Worm (Caenorhabditis elegans) whole organism, L4 larva: ENCODE results near the gene R04F11.2.

Experiments
- D1046.2 ChIP-seq: fragments of 200-800 bp; sonication (Bioruptor generic); IDR thresholded peaks from 2 replicates; pipeline ENCODE4 v1.3.6; 2022; ENCODE audit warnings: missing genetic modification characterization, missing compliant biosample characterization
- F26F4.8 ChIP-seq: fragments of 200-800 bp; sonication (Bioruptor generic); conservative IDR thresholded peaks from 2 replicates; pipeline ENCODE4 v1.3.6; 2022; ENCODE audit warnings: missing genetic modification characterization, missing compliant biosample characterization
- F44E2.7 ChIP-seq: fragments of 200-800 bp; sonication (Bioruptor generic); IDR thresholded peaks from 2 replicates; pipeline ENCODE4 v2.1.2; 2022; ENCODE audit warnings: missing genetic modification characterization, missing compliant biosample characterization
- T20F7.1 ChIP-seq: fragments of 200-800 bp; sonication (Bioruptor generic); optimal IDR thresholded peaks from 2 replicates; lab custom pipeline; 2018; ENCODE audit warnings: mild to moderate bottlenecking, missing genetic modification characterization, missing compliant biosample characterization
- ZK337.2 ChIP-seq: fragments of 200-800 bp; sonication (Bioruptor generic); IDR thresholded peaks from 2 replicates; pipeline ENCODE4 v1.3.6; 2022; ENCODE audit warnings: missing genetic modification reagents, missing genetic modification characterization, missing compliant biosample characterization
- aha-1 ChIP-seq: fragments of 150-350 bp; peaks from one replicate; lab custom pipeline; 2014; ENCODE audit warnings: missing biosample characterization, missing genetic modification characterization
- aly-2 ChIP-seq: sonication (generic microtip); optimal IDR thresholded peaks from 2 replicates; lab custom pipeline; 2018; ENCODE audit warnings: missing biosample characterization, missing genetic modification characterization
- ceh-20 ChIP-seq: fragments of 200-800 bp; sonication (Bioruptor generic); IDR thresholded peaks from 2 replicates; pipeline ENCODE4 v1.3.6; 2022; ENCODE audit warnings: missing genetic modification reagents, missing genetic modification characterization, missing compliant biosample characterization
- ceh-44 ChIP-seq: fragments of 200-800 bp; sonication (Bioruptor generic); IDR thresholded peaks from 2 replicates; pipeline ENCODE4 v1.3.6; 2022; ENCODE audit warnings: missing genetic modification reagents, missing genetic modification characterization, missing compliant biosample characterization
- ceh-62 ChIP-seq: sonication (generic microtip); optimal IDR thresholded peaks from 2 replicates; lab custom pipeline; 2017; ENCODE audit warnings: missing biosample characterization, missing genetic modification characterization
- ctbp-1 ChIP-seq: fragments of 200-800 bp; sonication (Bioruptor generic); IDR thresholded peaks from 2 replicates; pipeline ENCODE4 v1.3.6; 2022; ENCODE audit warnings: missing genetic modification reagents, missing genetic modification characterization, missing compliant biosample characterization
- daf-12 ChIP-seq: fragments of 150-350 bp; optimal IDR thresholded peaks from 2 replicates; lab custom pipeline; 2014; ENCODE audit warnings: missing biosample characterization, missing genetic modification reagents, missing genetic modification characterization
- daf-16 ChIP-seq, 3 experiments: sonication (generic microtip); optimal IDR thresholded peaks; 2 replicates each; lab custom pipeline; 2016 to 2017; ENCODE audit warnings: missing genetic modification characterization in 3 of 3, missing genetic modification reagents in 3 of 3, mild to moderate bottlenecking in 2 of 3, missing compliant biosample characterization in 2 of 3, missing biosample characterization in 1 of 3, moderate library complexity in 1 of 3
- daf-8 ChIP-seq: fragments of 200-800 bp; sonication (Bioruptor generic); IDR thresholded peaks from 2 replicates; pipeline ENCODE4 v1.3.6; 2022; ENCODE audit warnings: missing genetic modification characterization, missing compliant biosample characterization
- dmd-6 ChIP-seq: fragments of 200-800 bp; sonication (Bioruptor generic); IDR thresholded peaks from 2 replicates; pipeline ENCODE4 v1.3.6; 2022; ENCODE audit warnings: missing genetic modification reagents, missing genetic modification characterization, missing compliant biosample characterization
- dmd-8 ChIP-seq: fragments of 200-800 bp; sonication (Bioruptor generic); IDR thresholded peaks from 2 replicates; pipeline ENCODE4 v1.3.6; 2022; ENCODE audit warnings: missing genetic modification characterization, missing compliant biosample characterization
- egl-27 ChIP-seq: sonication (generic microtip); optimal IDR thresholded peaks from 3 replicates; lab custom pipeline; 2017; ENCODE audit warnings: missing biosample characterization, missing genetic modification reagents, missing genetic modification characterization
- egl-43 ChIP-seq: fragments of 200-800 bp; sonication (Bioruptor generic); IDR thresholded peaks from 2 replicates; pipeline ENCODE4 v1.3.6; 2022; ENCODE audit warnings: missing genetic modification reagents, missing genetic modification characterization, missing compliant biosample characterization
- fkh-10 ChIP-seq: fragments of 150-350 bp; optimal IDR thresholded peaks from 2 replicates; lab custom pipeline; 2014; ENCODE audit warnings: missing biosample characterization, missing genetic modification reagents, missing genetic modification characterization
- fos-1 ChIP-seq: fragments of 150-350 bp; optimal IDR thresholded peaks from 2 replicates; lab custom pipeline; 2014; ENCODE audit warnings: missing biosample characterization, missing genetic modification characterization
- hif-1 ChIP-seq, 2 experiments: sonication (generic microtip); optimal IDR thresholded peaks; 2 replicates each; lab custom pipeline; 2016 to 2017; ENCODE audit warnings: missing compliant biosample characterization in 2 of 2, missing genetic modification characterization in 2 of 2, missing genetic modification reagents in 2 of 2, missing genotype in 2 of 2, mild to moderate bottlenecking in 1 of 2
- hlh-30 ChIP-seq: sonication (generic microtip); optimal IDR thresholded peaks from 2 replicates; lab custom pipeline; 2017; ENCODE audit warnings: antibody characterized with exemption, mild to moderate bottlenecking, missing genetic modification characterization, missing compliant biosample characterization; ENCODE audit not compliant: insufficient read depth
- lin-1 ChIP-seq: fragments of 200-800 bp; sonication (Bioruptor generic); IDR thresholded peaks from 2 replicates; pipeline ENCODE4 v1.3.6; 2022; ENCODE audit warnings: missing genetic modification reagents, missing genetic modification characterization, missing compliant biosample characterization
- lin-29 ChIP-seq: fragments of 200-800 bp; sonication (Bioruptor generic); IDR thresholded peaks from 2 replicates; pipeline ENCODE4 v1.3.6; 2022; ENCODE audit warnings: missing genetic modification reagents, missing genetic modification characterization, missing compliant biosample characterization
- lin-38 ChIP-seq: fragments of 200-800 bp; sonication (Bioruptor generic); IDR thresholded peaks from 2 replicates; pipeline ENCODE4 v1.3.6; 2022; ENCODE audit warnings: missing genetic modification reagents, missing genetic modification characterization, missing compliant biosample characterization
- lir-3 ChIP-seq: sonication (generic microtip); optimal IDR thresholded peaks from 2 replicates; lab custom pipeline; 2016; ENCODE audit warnings: mild to moderate bottlenecking, missing genetic modification characterization, missing compliant biosample characterization
- madf-5 ChIP-seq, 2 experiments: fragments of 200-800 bp; sonication (Bioruptor generic); IDR thresholded peaks; 2 replicates each; pipeline ENCODE4 v1.3.6; 2022; ENCODE audit warnings: missing compliant biosample characterization in 2 of 2, missing genetic modification characterization in 2 of 2
- mdl-1 ChIP-seq, 2 experiments: fragments of 150-350 bp in 1 of 2; sonication (generic microtip) in 1 of 2; optimal IDR thresholded peaks; 2 replicates each; lab custom pipeline; 2014 to 2017; ENCODE audit warnings: missing biosample characterization in 2 of 2, missing genetic modification characterization in 2 of 2
- mdt-29 ChIP-seq: fragments of 200-800 bp; sonication (Bioruptor generic); IDR thresholded peaks from 2 replicates; pipeline ENCODE4 v1.3.6; 2022; ENCODE audit warnings: missing genetic modification reagents, missing genetic modification characterization, missing compliant biosample characterization
- mep-1 ChIP-seq: fragments of 150-350 bp; sonication (generic microtip); optimal IDR thresholded peaks from 3 replicates; lab custom pipeline; 2014; ENCODE audit warnings: missing biosample characterization, missing genetic modification characterization
- mes-2 ChIP-seq: sonication (generic microtip); optimal IDR thresholded peaks from 2 replicates; lab custom pipeline; 2016; ENCODE audit warnings: missing genotype, mild to moderate bottlenecking, missing genetic modification characterization, missing compliant biosample characterization; ENCODE audit not compliant: poor library complexity, severe bottlenecking
- mxl-2 ChIP-seq: fragments of 200-800 bp; sonication (Bioruptor generic); conservative IDR thresholded peaks from 2 replicates; pipeline ENCODE4 v1.3.6; 2022; ENCODE audit warnings: missing genetic modification reagents, missing genetic modification characterization, missing compliant biosample characterization
- nhr-102 ChIP-seq: sonication (generic microtip); optimal IDR thresholded peaks from 2 replicates; lab custom pipeline; 2016; ENCODE audit warnings: mild to moderate bottlenecking, missing genetic modification characterization, moderate library complexity, missing compliant biosample characterization
- nhr-11 ChIP-seq: fragments of 150-350 bp; optimal IDR thresholded peaks from 2 replicates; lab custom pipeline; 2014; ENCODE audit warnings: missing biosample characterization, missing genetic modification characterization
- nhr-237 ChIP-seq: sonication (generic microtip); optimal IDR thresholded peaks from 2 replicates; lab custom pipeline; 2017; ENCODE audit warnings: missing biosample characterization, missing genetic modification characterization
- nhr-41 ChIP-seq: fragments of 200-800 bp; sonication (Bioruptor generic); IDR thresholded peaks from 2 replicates; pipeline ENCODE4 v1.3.6; 2022; ENCODE audit warnings: missing genetic modification reagents, missing genetic modification characterization, missing compliant biosample characterization
- nhr-6 ChIP-seq: fragments of 150-350 bp; optimal IDR thresholded peaks from 2 replicates; lab custom pipeline; 2014; ENCODE audit warnings: missing biosample characterization, missing genetic modification characterization
- nhr-76 ChIP-seq: fragments of 150-350 bp; optimal IDR thresholded peaks from 2 replicates; lab custom pipeline; 2014; ENCODE audit warnings: missing biosample characterization, missing genetic modification characterization
- pha-4 ChIP-seq, 2 experiments: fragments of 150-350 bp in 1 of 2; fragments of 200-800 bp in 1 of 2; sonication (Bioruptor generic) in 1 of 2; IDR thresholded peaks in 1 of 2; optimal IDR thresholded peaks in 1 of 2; 2 replicates each; pipeline versions ENCODE4 v1.3.6 to Lab custom; 2014 to 2022; ENCODE audit warnings: missing genetic modification characterization in 2 of 2, missing genetic modification reagents in 2 of 2, missing biosample characterization in 1 of 2, missing compliant biosample characterization in 1 of 2
- pqm-1 ChIP-seq: sonication (generic microtip); optimal IDR thresholded peaks from 2 replicates; lab custom pipeline; 2017; ENCODE audit warnings: missing biosample characterization, missing genetic modification characterization
- rbr-2 ChIP-seq: sonication (generic microtip); optimal IDR thresholded peaks from 2 replicates; lab custom pipeline; 2016; ENCODE audit warnings: missing genotype, missing genetic modification characterization, missing compliant biosample characterization
- set-16 ChIP-seq: fragments of 200-800 bp; sonication (Bioruptor generic); IDR thresholded peaks from 2 replicates; pipeline ENCODE4 v1.3.6; 2022; ENCODE audit warnings: missing genetic modification reagents, missing genetic modification characterization, missing compliant biosample characterization
- spr-1 ChIP-seq: sonication (generic microtip); optimal IDR thresholded peaks from 2 replicates; lab custom pipeline; 2016; ENCODE audit warnings: mild to moderate bottlenecking, missing genetic modification characterization, missing compliant biosample characterization
- unc-130 ChIP-seq: sonication (generic microtip); optimal IDR thresholded peaks from 2 replicates; lab custom pipeline; 2016; ENCODE audit warnings: missing genetic modification reagents, missing genetic modification characterization, missing compliant biosample characterization
- unc-39 ChIP-seq: sonication (generic microtip); optimal IDR thresholded peaks from 2 replicates; lab custom pipeline; 2017; ENCODE audit warnings: missing biosample characterization, missing genetic modification characterization
- unc-62 ChIP-seq, 3 experiments: fragments of 150-350 bp in 1 of 3; sonication (generic microtip); optimal IDR thresholded peaks in 2 of 3; peaks in 1 of 3; 1 replicate in 1 of 3; 2 replicates in 2 of 3; lab custom pipeline; 2014 to 2017; ENCODE audit warnings: missing biosample characterization in 3 of 3, missing genetic modification characterization in 3 of 3, missing genetic modification reagents in 3 of 3, missing genotype in 1 of 3
- zfp-2 ChIP-seq: sonication (generic microtip); optimal IDR thresholded peaks from 2 replicates; lab custom pipeline; 2016; ENCODE audit warnings: mild to moderate bottlenecking, missing genetic modification characterization, missing compliant biosample characterization
- zfp-3 ChIP-seq: fragments of 200-800 bp; sonication (Bioruptor generic); conservative IDR thresholded peaks from 2 replicates; pipeline ENCODE4 v1.3.6; 2022; ENCODE audit warnings: missing genetic modification reagents, missing genetic modification characterization, missing compliant biosample characterization
- zip-11 ChIP-seq: fragments of 200-800 bp; sonication (Bioruptor generic); IDR thresholded peaks from 2 replicates; pipeline ENCODE4 v1.3.6; 2022; ENCODE audit warnings: missing genetic modification characterization, missing compliant biosample characterization
- ztf-7 ChIP-seq: fragments of 150-350 bp; optimal IDR thresholded peaks from 2 replicates; lab custom pipeline; 2014; ENCODE audit warnings: missing biosample characterization, missing genetic modification characterization

The R04F11.2 gene

ce11 chrV:12291587-12291986, 26.6 kb upstream of the R04F11.2 start, which contains the start of the genes srpa-68 and srh-16:
Gene srpa-68 (minus strand): TSS chrV:12291658.
Gene srh-16 (plus strand): TSS chrV:12291861.
- TF ChIP-seq D1046.2 (GFP tag; lab: Robert Waterston, UW) (0 out of 2 replicates have a peak, but pooled peaks have one; percentile 67), F26F4.8 (GFP tag; lab: Robert Waterston, UW) (no peak), ceh-44 (GFP tag; lab: Robert Waterston, UW) (no peak), daf-12 (no peak), lin-29 (GFP tag; lab: Robert Waterston, UW) (peak; percentile 63), ceh-62 (tag; lab: Kevin White, UChicago) (no peak), nhr-41 (GFP tag; lab: Robert Waterston, UW) (no peak), nhr-237 (tag; lab: Kevin White, UChicago) (no peak), fos-1 (no peak), fkh-10 (GFP tag; lab: Kevin White, UChicago) (peak; percentile 46), nhr-11 (tag; lab: Kevin White, UChicago) (peak; percentile 56), zip-11 (GFP tag; lab: Robert Waterston, UW) (no peak), mes-2 (tag; lab: Kevin White, UChicago) (peak; percentile 93), ztf-7 (tag; lab: Kevin White, UChicago) (peak; percentile 74), daf-16 (GFP tag; optimal IDR thresholded peaks at IDR 0.05; lab: Kevin White, UChicago) (peak; percentile 33 to 50), daf-16 (tag; optimal IDR thresholded peaks at IDR 0.05; lab: Kevin White, UChicago) (peak; percentile 60), mdl-1 (tag; optimal IDR thresholded peaks at IDR 0.05; lab: Kevin White, UChicago) (peak in 1 of 2 experiments; percentile 8), unc-39 (tag; lab: Kevin White, UChicago) (no peak), hif-1 (tag; optimal IDR thresholded peaks at IDR 0.05; lab: Kevin White, UChicago) (peak in 1 of 2 experiments; percentile 44), nhr-6 (tag; lab: Kevin White, UChicago) (peak; percentile 97), unc-130 (GFP tag; lab: Kevin White, UChicago) (peak; percentile 59), T20F7.1 (peak; percentile 86), mxl-2 (GFP tag; lab: Robert Waterston, UW) (no peak), mep-1 (tag; lab: Kevin White, UChicago) (peak; percentile 90), ZK337.2 (GFP tag; lab: Robert Waterston, UW) (no peak), spr-1 (peak; percentile 81), ctbp-1 (GFP tag; lab: Robert Waterston, UW) (peak; percentile 67), madf-5 (GFP tag; IDR thresholded peaks at IDR 0.05; lab: Robert Waterston, UW) (no peak), daf-8 (no peak), lin-38 (GFP tag; lab: Robert Waterston, UW) (peak; percentile 88), set-16 (GFP tag; lab: Robert Waterston, UW) (no peak), mdt-29 (GFP tag; lab: Robert Waterston, UW) (0 out of 2 replicates have a peak, but pooled peaks have one; percentile 26), dmd-6 (GFP tag; lab: Robert Waterston, UW) (peak; percentile 79), nhr-102 (tag; lab: Kevin White, UChicago) (peak; percentile 93), ceh-20 (GFP tag; lab: Robert Waterston, UW) (peak; percentile 87), pha-4 (GFP tag; IDR thresholded peaks at IDR 0.05; lab: Robert Waterston, UW) (peak; percentile 80; the same call in 1 of the 2 replicates), pha-4 (tag; optimal IDR thresholded peaks at IDR 0.05; lab: Kevin White, UChicago) (no peak), dmd-8 (GFP tag; lab: Robert Waterston, UW) (no peak), zfp-2 (no peak), zfp-3 (GFP tag; lab: Robert Waterston, UW) (no peak), pqm-1 (tag; lab: Kevin White, UChicago) (peak; percentile 28), egl-27 (no peak), rbr-2 (tag; lab: Kevin White, UChicago) (peak; percentile 89), lir-3 (tag; lab: Kevin White, UChicago) (peak; percentile 36), hlh-30 (tag; lab: Kevin White, UChicago) (peak; percentile 80), lin-1 (peak; percentile 41; the same call in 1 of the 2 replicates), aly-2 (tag; lab: Kevin White, UChicago) (no peak), F44E2.7 (GFP tag; lab: Robert Waterston, UW) (no peak), aha-1 (peak; percentile 97), nhr-76 (tag; lab: Kevin White, UChicago) (peak; percentile 14), unc-62 (GFP tag; optimal IDR thresholded peaks at IDR 0.05 in 1 of 2; lab: Kevin White, UChicago) (no peak), unc-62 (tag; optimal IDR thresholded peaks at IDR 0.05; lab: Kevin White, UChicago) (no peak), egl-43 (0 out of 2 replicates have a peak, but pooled peaks have one; percentile 53)
